Fruit fly (Drosophila melanogaster) whole organism, adult: ENCODE measurements around the gene Rh7.

Source experiments
- CG11617 ChIP-seq: fragments of 200-800 bp; sonication (Bioruptor generic); optimal IDR thresholded peaks from 2 replicates; lab custom pipeline; 2017; ENCODE audit warnings: mild to moderate bottlenecking, missing biosample characterization, missing genetic modification reagents, missing genetic modification characterization
- CG12768 ChIP-seq: fragments of 200-800 bp; sonication (Bioruptor generic); optimal IDR thresholded peaks from 2 replicates; lab custom pipeline; 2017; ENCODE audit warnings: missing biosample characterization, missing genetic modification characterization, mild to moderate bottlenecking, moderate library complexity, missing genetic modification reagents
- CG14711 ChIP-seq: fragments of 200-800 bp; sonication (Bioruptor generic); optimal IDR thresholded peaks from 2 replicates; lab custom pipeline; 2018; ENCODE audit warnings: missing biosample characterization, mild to moderate bottlenecking, missing genetic modification characterization, moderate library complexity
- CG1620 ChIP-seq: fragments of 200-800 bp; sonication (Bioruptor generic); optimal IDR thresholded peaks from 2 replicates; lab custom pipeline; 2016; ENCODE audit warnings: missing biosample characterization, missing genetic modification characterization
- CG33017 ChIP-seq: fragments of 200-800 bp; sonication (Bioruptor generic); optimal IDR thresholded peaks from 2 replicates; lab custom pipeline; 2018; ENCODE audit warnings: missing biosample characterization, mild to moderate bottlenecking, missing genetic modification characterization, moderate library complexity
- CG5204 ChIP-seq: fragments of 200-800 bp; sonication (Bioruptor generic); optimal IDR thresholded peaks from 2 replicates; lab custom pipeline; 2016; ENCODE audit warnings: missing biosample characterization, missing genetic modification characterization
- CG7045 ChIP-seq: fragments of 200-800 bp; sonication (Bioruptor generic); optimal IDR thresholded peaks from 2 replicates; lab custom pipeline; 2017; ENCODE audit warnings: missing biosample characterization, mild to moderate bottlenecking, missing genetic modification characterization
- CG7101 ChIP-seq: fragments of 200-800 bp; sonication (Bioruptor generic); optimal IDR thresholded peaks from 2 replicates; lab custom pipeline; 2018; ENCODE audit warnings: missing biosample characterization, mild to moderate bottlenecking, missing genetic modification characterization, moderate library complexity
- Clk ChIP-seq: fragments of 200-800 bp; sonication (Bioruptor generic); optimal IDR thresholded peaks from 2 replicates; lab custom pipeline; 2017; ENCODE audit warnings: missing biosample characterization, missing genetic modification characterization
- Crg-1 ChIP-seq: fragments of 200-800 bp; sonication (Bioruptor generic); optimal IDR thresholded peaks from 2 replicates; lab custom pipeline; 2016; ENCODE audit warnings: missing biosample characterization, missing genetic modification characterization
- Hr96 ChIP-seq: fragments of 200-800 bp; sonication (Bioruptor generic); optimal IDR thresholded peaks from 2 replicates; lab custom pipeline; 2016; ENCODE audit warnings: missing biosample characterization, missing genetic modification characterization
- Mnt ChIP-seq: fragments of 200-800 bp; sonication (Bioruptor generic); optimal IDR thresholded peaks from 2 replicates; lab custom pipeline; 2016; ENCODE audit warnings: missing biosample characterization, mild to moderate bottlenecking, missing genetic modification characterization
- bab1 ChIP-seq: fragments of 200-800 bp; sonication (Bioruptor generic); optimal IDR thresholded peaks from 3 replicates; lab custom pipeline; 2019; ENCODE audit warnings: missing biosample characterization, mild to moderate bottlenecking, missing genetic modification characterization, moderate library complexity
- cic ChIP-seq: fragments of 200-800 bp; sonication (Bioruptor generic); optimal IDR thresholded peaks from 2 replicates; lab custom pipeline; 2017; ENCODE audit warnings: missing biosample characterization, mild to moderate bottlenecking, missing genetic modification characterization, moderate library complexity
- cnc ChIP-seq, 2 experiments: fragments of >200 bp; optimal IDR thresholded peaks; 2 replicates each; lab custom pipeline; 2017
- kay ChIP-seq: fragments of 200-800 bp; sonication (Bioruptor generic); peaks from one replicate; lab custom pipeline; 2016; ENCODE audit warnings: missing biosample characterization, missing genetic modification characterization, borderline replicate concordance
- ovo ChIP-seq: fragments of 200-800 bp; sonication (Bioruptor generic); optimal IDR thresholded peaks from 2 replicates; lab custom pipeline; 2016; ENCODE audit warnings: missing biosample characterization, missing genetic modification characterization
- pad ChIP-seq: fragments of 200-800 bp; sonication (Bioruptor generic); optimal IDR thresholded peaks from 3 replicates; lab custom pipeline; 2017; ENCODE audit warnings: missing biosample characterization, missing genetic modification characterization, mild to moderate bottlenecking, moderate library complexity, missing genetic modification reagents
- tj ChIP-seq: fragments of 200-800 bp; sonication (Bioruptor generic); optimal IDR thresholded peaks from 3 replicates; lab custom pipeline; 2017; ENCODE audit warnings: missing biosample characterization, mild to moderate bottlenecking, missing genetic modification characterization, moderate library complexity
- toe ChIP-seq: fragments of 200-800 bp; sonication (Bioruptor generic); optimal IDR thresholded peaks from 2 replicates; lab custom pipeline; 2016; ENCODE audit warnings: missing biosample characterization, missing genetic modification characterization

Rh7 gene

DNA sequence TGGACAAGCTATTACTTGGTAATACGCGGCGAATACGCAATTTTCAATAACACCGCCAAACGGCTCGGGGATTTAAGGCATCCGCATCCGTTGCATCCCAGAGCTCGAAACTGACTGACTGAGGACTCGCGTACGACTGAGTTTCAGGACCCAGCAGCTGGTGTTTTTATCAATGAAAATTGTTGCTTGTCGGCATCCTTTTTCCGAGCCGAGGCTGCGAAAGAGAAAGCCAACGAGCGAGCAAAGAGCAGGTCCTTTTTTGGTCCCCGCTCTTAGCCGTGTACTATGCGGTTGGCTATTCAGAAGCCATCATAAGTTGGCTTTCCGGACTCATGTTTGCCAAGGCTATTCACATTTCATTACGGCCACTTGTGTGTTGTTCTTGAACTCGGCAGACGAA lies at the start of gene Rh7:
Rh7 (minus strand) TSS at position 101 of the 400 bp plus-strand sequence.
- TF ChIP-seq Clk (GFP tag; lab: Kevin White, UChicago) (no peak), Hr96 (no peak), kay (no peak), pad (GFP tag; lab: Kevin White, UChicago) (no peak), CG5204 (GFP tag; lab: Kevin White, UChicago) (no peak), toe (no peak), Mnt (GFP tag; lab: Kevin White, UChicago) (no peak), Crg-1 (GFP tag; lab: Kevin White, UChicago) (no peak), tj (no peak)

DNA sequence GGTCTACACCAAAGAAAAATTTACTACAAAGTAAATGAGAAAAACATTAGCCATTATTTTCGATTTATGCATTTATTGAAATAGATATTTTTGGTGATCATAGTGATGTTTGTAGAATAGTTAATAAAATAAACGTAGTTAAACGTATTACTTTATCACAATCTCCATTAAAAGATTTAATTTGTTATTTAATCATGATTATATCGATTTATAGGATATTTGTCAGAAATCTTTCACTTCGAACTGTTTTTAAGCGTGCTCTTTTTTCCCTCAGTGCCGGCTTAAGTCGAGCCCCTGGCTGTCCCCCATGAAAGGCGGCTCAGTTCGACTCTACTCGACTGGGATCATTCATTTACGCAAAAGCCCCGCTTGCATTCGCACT lies 48.3 kb upstream of the Rh7 start:
- TF ChIP-seq CG12768 (no peak), CG14711 (tag; lab: Kevin White, UChicago) (peak; percentile 8), tj (no peak)

DNA sequence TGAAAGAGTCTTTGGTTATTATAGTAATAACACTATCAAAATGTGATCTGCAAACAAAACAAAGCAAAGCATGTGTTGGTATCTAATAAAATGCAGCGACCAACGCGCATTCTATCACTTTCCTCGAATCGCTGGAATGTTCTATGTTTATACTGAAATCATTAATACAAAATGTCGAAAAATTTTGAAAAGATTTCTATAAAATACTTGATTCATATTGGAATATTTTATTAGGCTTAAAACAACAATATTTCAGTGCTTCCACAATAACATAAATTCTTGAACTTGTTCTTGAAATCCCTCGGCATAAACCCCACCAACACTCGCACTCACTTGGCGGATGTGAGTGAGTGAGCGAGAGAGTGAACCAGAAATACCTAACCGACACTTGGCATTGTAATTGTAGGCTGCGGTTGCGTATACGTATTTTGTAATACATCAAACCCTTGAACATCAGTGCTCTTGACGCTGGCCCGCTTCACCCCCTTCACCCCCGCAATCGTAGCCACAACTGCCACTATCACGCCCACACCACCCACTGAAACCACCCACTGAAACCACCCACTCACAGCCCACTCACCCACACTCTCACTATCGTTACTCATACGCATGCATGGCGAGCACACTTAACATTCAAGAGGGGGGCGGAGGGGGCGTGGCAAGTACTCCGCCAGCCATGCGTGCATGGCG lies 47.8 kb upstream of the Rh7 start:
- no peak for TF ChIP-seq tj
- TF ChIP-seq bab1: no peak
- TF ChIP-seq kay: peak; percentile 49
- TF ChIP-seq Hr96: peak; percentile 9
- peak; percentile 12 for TF ChIP-seq toe
- peak; percentile 28 for TF ChIP-seq CG7101 (tag; lab: Kevin White, UChicago)
- peak; percentile 12 for TF ChIP-seq CG33017
- no peak for TF ChIP-seq CG5204 (GFP tag; lab: Kevin White, UChicago)
- TF ChIP-seq cnc (optimal IDR thresholded peaks at IDR 0.05; lab: Kevin White, UChicago): no peak

DNA sequence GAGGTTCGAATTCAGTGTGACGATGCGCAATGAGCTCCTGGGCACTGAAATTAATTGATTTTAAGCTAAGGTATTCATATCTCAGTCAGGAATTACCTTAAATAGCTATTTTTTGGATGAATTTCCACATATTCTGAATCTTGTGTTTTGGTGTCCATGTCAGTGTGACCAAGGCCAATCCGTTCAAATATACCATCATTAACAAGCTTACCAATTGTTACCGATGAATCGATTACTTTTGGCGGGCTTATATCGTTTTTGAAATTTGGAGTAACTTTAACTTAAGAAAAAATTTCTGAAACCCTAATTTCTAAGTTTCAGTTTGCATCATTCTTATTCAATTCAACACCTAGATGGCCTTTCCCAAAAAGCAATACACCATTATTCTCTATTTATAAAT lies 30.6 kb upstream of the Rh7 start, which contains the start of gene Tsen54:
Tsen54 (minus strand) TSS at position 175 of the 400 bp plus-strand sequence.
- TF ChIP-seq CG7045 (GFP tag; lab: Kevin White, UChicago) (no peak), CG7101 (tag; lab: Kevin White, UChicago) (no peak), ovo (GFP tag; lab: Kevin White, UChicago) (no peak), tj (no peak)

DNA sequence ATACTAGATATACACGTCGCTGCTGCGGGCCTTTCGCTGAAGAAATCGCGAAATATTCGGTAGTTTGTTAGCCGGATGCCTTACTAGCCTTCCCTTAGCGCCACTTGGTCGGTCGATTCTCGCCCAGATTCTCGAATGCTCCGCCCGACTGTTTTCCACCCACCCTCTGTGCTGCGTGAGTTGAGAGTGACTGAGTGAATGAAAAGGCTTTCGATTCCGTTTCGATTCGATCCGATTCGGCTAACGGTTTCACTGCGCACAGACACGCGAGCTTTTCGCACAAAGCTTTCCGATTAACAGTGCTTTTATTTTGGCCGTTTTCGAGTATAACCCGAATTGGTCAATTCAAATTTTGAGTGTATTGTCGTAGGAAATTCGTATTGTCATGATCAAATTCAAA lies 28.5 kb upstream of the Rh7 start, which contains the start of gene Ak1:
Ak1 (minus strand) TSS at position 347 of the 400 bp plus-strand sequence.
- no peak for TF ChIP-seq Crg-1 (GFP tag; lab: Kevin White, UChicago)
- TF ChIP-seq CG1620: no peak
- no peak for TF ChIP-seq CG12768
- no peak for TF ChIP-seq CG5204 (GFP tag; lab: Kevin White, UChicago)
- TF ChIP-seq Mnt (GFP tag; lab: Kevin White, UChicago): peak; percentile 14
- no peak for TF ChIP-seq pad (GFP tag; lab: Kevin White, UChicago)
- no peak for TF ChIP-seq cnc (optimal IDR thresholded peaks at IDR 0.05; lab: Kevin White, UChicago)
- TF ChIP-seq CG7045 (GFP tag; lab: Kevin White, UChicago): no peak
- no peak for TF ChIP-seq CG14711 (tag; lab: Kevin White, UChicago)
- TF ChIP-seq CG7101 (tag; lab: Kevin White, UChicago): no peak
- TF ChIP-seq bab1: peak; percentile 38
- no peak for TF ChIP-seq tj
- peak; percentile 90 for TF ChIP-seq ovo (GFP tag; lab: Kevin White, UChicago)
- TF ChIP-seq Clk (GFP tag; lab: Kevin White, UChicago): no peak
- no peak for TF ChIP-seq Hr96
- TF ChIP-seq cic: peak; percentile 5
- no peak for TF ChIP-seq kay
- TF ChIP-seq toe: no peak
- no peak for TF ChIP-seq CG33017
- TF ChIP-seq CG11617 (GFP tag; lab: Kevin White, UChicago): no peak

DNA sequence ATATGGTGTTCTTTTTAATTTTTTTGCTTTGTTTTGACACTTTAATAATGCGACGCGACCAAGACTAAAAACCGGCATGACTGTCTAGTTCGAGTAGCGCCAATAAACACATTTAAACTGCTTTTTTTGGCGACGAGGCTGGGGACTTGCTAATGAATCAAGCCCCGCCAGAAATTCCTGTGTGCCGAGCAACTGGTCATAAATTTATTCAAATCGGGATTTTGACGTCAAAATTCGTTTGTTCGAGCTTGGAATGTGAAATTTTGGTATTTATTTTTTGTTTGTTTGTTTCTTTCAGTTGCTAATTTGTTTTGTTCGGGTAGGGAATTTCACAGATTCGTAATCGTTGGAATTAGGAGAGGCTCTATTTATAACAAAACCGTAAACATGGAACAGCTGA lies 27.7 kb upstream of the Rh7 start:
- TF ChIP-seq kay (peak; percentile 45), pad (GFP tag; lab: Kevin White, UChicago) (no peak), CG1620 (no peak), CG12768 (no peak), cic (no peak), CG5204 (GFP tag; lab: Kevin White, UChicago) (no peak), toe (no peak)

DNA sequence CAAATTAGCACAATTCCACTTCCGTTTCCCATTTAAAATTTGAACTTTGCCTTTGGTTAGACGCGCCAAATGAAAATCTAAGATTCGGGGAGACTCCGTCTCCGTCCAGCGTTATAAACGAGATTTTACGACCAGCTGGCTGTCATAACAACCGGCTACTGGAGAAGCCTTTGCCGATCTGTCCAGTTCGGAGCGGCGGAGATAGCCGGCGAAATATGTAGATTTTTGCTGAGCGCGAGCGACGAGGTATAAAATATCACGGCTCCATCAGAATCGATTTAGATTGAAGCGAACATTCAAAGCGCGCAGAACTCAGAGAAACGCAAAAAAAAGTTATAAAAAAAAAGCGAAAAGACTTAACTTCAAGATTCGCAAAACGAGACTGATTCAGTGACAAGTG lies 22.2 kb upstream of the Rh7 start, which contains the start of gene CG11529:
CG11529 (plus strand) TSS at position 301 of the 400 bp plus-strand sequence.
- TF ChIP-seq cic: no peak
- TF ChIP-seq cnc (optimal IDR thresholded peaks at IDR 0.05; lab: Kevin White, UChicago): no peak
- no peak for TF ChIP-seq CG33017
- TF ChIP-seq Mnt (GFP tag; lab: Kevin White, UChicago): no peak
- no peak for TF ChIP-seq toe
- TF ChIP-seq CG11617 (GFP tag; lab: Kevin White, UChicago): no peak
- no peak for TF ChIP-seq CG14711 (tag; lab: Kevin White, UChicago)
- TF ChIP-seq kay: no peak
- no peak for TF ChIP-seq ovo (GFP tag; lab: Kevin White, UChicago)
- TF ChIP-seq CG12768: no peak
- TF ChIP-seq CG7101 (tag; lab: Kevin White, UChicago): no peak
- no peak for TF ChIP-seq pad (GFP tag; lab: Kevin White, UChicago)
- no peak for TF ChIP-seq Hr96
- TF ChIP-seq tj: no peak
- TF ChIP-seq CG7045 (GFP tag; lab: Kevin White, UChicago): no peak
- TF ChIP-seq bab1: no peak
- TF ChIP-seq CG5204 (GFP tag; lab: Kevin White, UChicago): no peak
